Worm (Caenorhabditis elegans): ENCODE results near the gene cdd-2.
"Not testable (repeated sequence)": the region's sequence is repeated elsewhere in the genome, so short reads cannot be mapped to it uniquely, and the experiment has no call there.

Gene cdd-2

DNA sequence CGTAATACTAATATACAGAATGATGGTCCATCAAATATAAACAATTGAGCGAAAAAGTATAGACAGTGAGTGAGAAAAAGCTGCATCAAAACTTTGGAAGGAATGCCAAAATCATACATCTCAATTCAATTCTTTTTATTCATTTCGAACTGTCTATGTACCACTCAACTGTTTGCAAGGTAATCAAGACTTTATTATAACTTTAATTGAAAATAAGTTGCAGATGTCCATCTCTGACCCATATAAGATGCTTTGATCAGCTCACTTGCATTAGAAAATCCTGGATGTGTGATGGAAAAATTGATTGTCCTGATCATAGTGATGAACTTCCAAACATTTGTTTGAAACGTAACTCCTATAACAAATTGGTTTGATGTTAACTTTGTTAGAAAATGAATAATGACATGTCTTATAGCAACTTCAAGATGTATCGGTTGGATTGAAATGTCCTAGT is 19.9 kb upstream of the cdd-2 start, which contains the start of gene F32E10.8:
Gene F32E10.8, plus strand, starts transcription at position 51 of the 454 bp plus-strand sequence.
- no peak for TF ChIP-seq T26A5.8 (tag; optimal IDR thresholded peaks at IDR 0.05)
- no peak for TF ChIP-seq T07F8.4 (tag; optimal IDR thresholded peaks at IDR 0.05)
- TF ChIP-seq ekl-4 (GFP tag; IDR thresholded peaks at IDR 0.05): no peak
- TF ChIP-seq Y53F4B.3 (GFP tag; IDR thresholded peaks at IDR 0.05): no peak
- no peak for TF ChIP-seq ztf-26 (tag; optimal IDR thresholded peaks at IDR 0.05)
- TF ChIP-seq pha-4 (tag; optimal IDR thresholded peaks at IDR 0.05): no peak
- no peak for TF ChIP-seq Y79H2A.3 (GFP tag; conservative IDR thresholded peaks at IDR 0.05)
- no peak for TF ChIP-seq atf-7 (tag; optimal IDR thresholded peaks at IDR 0.05)
- TF ChIP-seq let-607 (tag; optimal IDR thresholded peaks at IDR 0.05): no peak
- TF ChIP-seq nhr-90 (tag; optimal IDR thresholded peaks at IDR 0.05): no peak
- no peak for TF ChIP-seq F57C9.4 (tag; optimal IDR thresholded peaks at IDR 0.05)
- TF ChIP-seq F55B11.4 (tag; optimal IDR thresholded peaks at IDR 0.05; ENCODE audit: borderline replicate concordance, insufficient read depth): no peak
- TF ChIP-seq die-1 (tag; optimal IDR thresholded peaks at IDR 0.05): no peak
- TF ChIP-seq ceh-58 (GFP tag; IDR thresholded peaks at IDR 0.05): no peak
- no peak for TF ChIP-seq efl-1 (GFP tag; optimal IDR thresholded peaks at IDR 0.05)
- TF ChIP-seq K11D2.4 (GFP tag; IDR thresholded peaks at IDR 0.05): no peak
- TF ChIP-seq D2030.7 (GFP tag; IDR thresholded peaks at IDR 0.05): no peak
- no peak for TF ChIP-seq ztf-22 (GFP tag; optimal IDR thresholded peaks at IDR 0.05)
- no peak for TF ChIP-seq nfyb-1 (GFP tag; IDR thresholded peaks at IDR 0.05)

DNA sequence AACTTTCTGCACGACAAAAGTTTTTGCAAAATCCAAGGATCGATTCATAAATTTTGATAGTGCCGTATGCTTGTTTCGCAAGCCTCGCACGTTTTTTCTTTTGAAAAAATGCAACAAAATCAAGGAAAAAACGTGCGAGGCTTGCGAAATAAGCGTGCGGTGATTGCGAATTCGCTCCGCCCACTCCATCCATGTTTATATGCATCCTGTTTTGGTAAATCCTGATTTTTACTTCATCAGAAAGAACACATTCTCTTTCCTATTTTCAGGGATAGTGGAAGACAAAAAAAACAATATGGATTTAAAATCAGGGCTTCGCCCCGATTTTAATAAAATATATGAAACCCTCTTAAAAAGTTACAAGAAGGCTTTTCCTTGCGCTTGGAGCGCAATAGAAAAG is 16.2 kb upstream of the cdd-2 start, which contains the start of gene F32E10.9:
Gene F32E10.9, minus strand, starts transcription at position 101 of the 400 bp plus-strand sequence.
- TF ChIP-seq aptf-3 (GFP tag; IDR thresholded peaks at IDR 0.05); ztf-25 (GFP tag; IDR thresholded peaks at IDR 0.05); madf-8 (GFP tag; conservative IDR thresholded peaks at IDR 0.05): not testable (repeated sequence)

DNA sequence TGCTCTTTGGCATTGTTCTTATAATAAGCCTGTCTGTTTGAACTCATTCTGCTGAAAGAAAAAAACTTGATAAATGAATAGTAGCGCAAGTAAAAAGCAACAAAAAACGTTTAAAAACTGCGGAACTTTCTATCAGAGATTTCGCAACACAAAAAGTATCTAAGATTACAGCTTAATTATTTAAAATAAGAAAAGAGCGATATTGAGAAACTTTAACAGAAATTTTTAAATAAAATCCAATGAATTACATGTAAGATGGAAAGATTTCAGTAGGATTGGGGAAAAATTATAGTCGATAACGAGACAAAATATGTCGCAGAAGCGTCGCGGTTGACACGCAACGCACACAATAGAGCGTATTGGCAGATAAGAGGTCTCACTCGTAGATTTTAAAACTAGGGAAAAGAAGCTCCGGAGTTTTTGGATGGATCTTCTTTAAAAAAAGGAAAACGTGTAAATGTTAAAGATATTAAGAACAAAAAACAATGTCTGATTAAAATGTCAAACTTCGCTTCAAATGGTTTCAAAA is 14.0 kb upstream of the cdd-2 start, which contains the start of gene ima-3:
Gene ima-3, minus strand, starts transcription at position 51 of the 529 bp plus-strand sequence.
- TF ChIP-seq dox-1 (GFP tag; IDR thresholded peaks at IDR 0.05): peak; percentile 28; the same call in 1 of the 2 replicates
- TF ChIP-seq T07F8.4 (tag; optimal IDR thresholded peaks at IDR 0.05): no peak
- TF ChIP-seq madf-3 (GFP tag; IDR thresholded peaks at IDR 0.05): peak; percentile 81
- no peak for TF ChIP-seq Y56A3A.18 (GFP tag; IDR thresholded peaks at IDR 0.05)
- TF ChIP-seq sptf-2 (GFP tag; optimal IDR thresholded peaks at IDR 0.05): no peak
- peak; percentile 86 for TF ChIP-seq attf-5 (GFP tag; optimal IDR thresholded peaks at IDR 0.05)
- no peak for TF ChIP-seq zim-3 (tag; optimal IDR thresholded peaks at IDR 0.05)
- no peak for TF ChIP-seq F10E7.11 (tag; optimal IDR thresholded peaks at IDR 0.05)
- TF ChIP-seq hmg-20 (GFP tag; IDR thresholded peaks at IDR 0.05): no peak
- peak; percentile 12 for TF ChIP-seq nhr-80 (tag; optimal IDR thresholded peaks at IDR 0.05)
- peak; percentile 78 for TF ChIP-seq F23B12.7 (tag; optimal IDR thresholded peaks at IDR 0.05; ENCODE audit: insufficient read depth)
- 0 out of 2 replicates have a peak, but pooled peaks have one; percentile 44 for TF ChIP-seq mcd-1 (GFP tag; IDR thresholded peaks at IDR 0.05)
- no peak for TF ChIP-seq nhr-120 (GFP tag; IDR thresholded peaks at IDR 0.05)
- peak; percentile 56; the same call in 1 of the 2 replicates for TF ChIP-seq ceh-100 (GFP tag; IDR thresholded peaks at IDR 0.05)
- no peak for TF ChIP-seq cebp-1 (GFP tag; IDR thresholded peaks at IDR 0.05)
- TF ChIP-seq cebp-1 (tag; optimal IDR thresholded peaks at IDR 0.05): peak; percentile 75
- no peak for TF ChIP-seq snpc-4 (GFP tag; optimal IDR thresholded peaks at IDR 0.05)
- peak in 1 of 4 experiments; percentile 63 for TF ChIP-seq snpc-4 (tag; optimal IDR thresholded peaks at IDR 0.05)
